Fruit fly (Drosophila melanogaster) whole organism, embryonic: Measurements from ENCODE around the gene CG5815.

Source experiments
- Ada2b ChIP-seq: fragments of 200-800 bp; sonication (Bioruptor generic); IDR thresholded peaks from 2 replicates; pipeline ENCODE4 v1.3.6; 2022; ENCODE audit warnings: missing biosample characterization, missing genetic modification characterization
- Antp ChIP-seq: fragments of 200-800 bp; sonication (Bioruptor generic); optimal IDR thresholded peaks from 3 replicates; lab custom pipeline; 2016; ENCODE audit warnings: missing biosample characterization, missing genetic modification characterization
- C15 ChIP-seq: fragments of 200-800 bp; sonication (Bioruptor generic); IDR thresholded peaks from 3 replicates; pipeline ENCODE4 v1.3.6; 2022; ENCODE audit warnings: missing biosample characterization, missing genetic modification characterization
- CG10462 ChIP-seq: fragments of 200-800 bp; sonication (Bioruptor generic); optimal IDR thresholded peaks from 2 replicates; lab custom pipeline; 2016; ENCODE audit warnings: missing biosample characterization, missing genetic modification characterization
- CG10959 ChIP-seq: fragments of 200-800 bp; sonication (Bioruptor generic); IDR thresholded peaks from 2 replicates; pipeline ENCODE4 v1.3.6; 2022; ENCODE audit warnings: missing biosample characterization, missing genetic modification characterization
- CG11093 ChIP-seq: fragments of 200-800 bp; sonication (Bioruptor generic); IDR thresholded peaks from 3 replicates; pipeline ENCODE4 v1.3.6; 2022; ENCODE audit warnings: missing biosample characterization, missing genetic modification characterization
- CG14667 ChIP-seq: fragments of 200-800 bp; sonication (Bioruptor generic); IDR thresholded peaks from 2 replicates; pipeline ENCODE4 v1.3.6; 2022; ENCODE audit warnings: missing biosample characterization, missing genetic modification characterization
- CG14965 ChIP-seq: fragments of 200-800 bp; sonication (Bioruptor generic); optimal IDR thresholded peaks from 2 replicates; lab custom pipeline; 2016; ENCODE audit warnings: missing biosample characterization, missing genetic modification characterization, borderline replicate concordance
- CG17361 ChIP-seq: fragments of 200-800 bp; sonication (Bioruptor generic); IDR thresholded peaks from 3 replicates; pipeline ENCODE4 v1.3.6; 2022; ENCODE audit warnings: missing biosample characterization, missing genetic modification characterization
- CG17802 ChIP-seq: fragments of 200-800 bp; sonication (Bioruptor generic); optimal IDR thresholded peaks from 2 replicates; lab custom pipeline; 2018; ENCODE audit warnings: missing biosample characterization, mild to moderate bottlenecking, missing genetic modification characterization, moderate library complexity
- CG17829 ChIP-seq: fragments of 200-800 bp; optimal IDR thresholded peaks from 2 replicates; lab custom pipeline; 2019; ENCODE audit warnings: missing biosample characterization, mild to moderate bottlenecking, missing genetic modification characterization, moderate library complexity
- CG18011 ChIP-seq: fragments of 200-800 bp; sonication (Bioruptor generic); optimal IDR thresholded peaks from 2 replicates; lab custom pipeline; 2017; ENCODE audit warnings: missing biosample characterization, missing genetic modification characterization, mild to moderate bottlenecking, moderate library complexity, missing genotype
- CG30403 ChIP-seq: fragments of 200-800 bp; sonication (Bioruptor generic); optimal IDR thresholded peaks from 3 replicates; lab custom pipeline; 2016; ENCODE audit warnings: missing biosample characterization, missing genetic modification characterization
- CG30431 ChIP-seq: fragments of 200-800 bp; sonication (Bioruptor generic); optimal IDR thresholded peaks from 2 replicates; lab custom pipeline; 2017; ENCODE audit warnings: missing biosample characterization, missing genetic modification characterization
- CG33213 ChIP-seq: fragments of 200-800 bp; sonication (Bioruptor generic); optimal IDR thresholded peaks from 3 replicates; lab custom pipeline; 2016; ENCODE audit warnings: missing biosample characterization, missing genetic modification characterization
- CG42726 ChIP-seq: fragments of 200-800 bp; sonication (Bioruptor generic); IDR thresholded peaks from 2 replicates; pipeline ENCODE4 v1.3.6; 2022; ENCODE audit warnings: missing biosample characterization, missing genetic modification characterization; ENCODE audit not compliant: partially characterized antibody
- CG4730 ChIP-seq: fragments of 200-800 bp; sonication (Bioruptor generic); IDR thresholded peaks from 2 replicates; pipeline ENCODE4 v1.3.6; 2022; ENCODE audit warnings: missing biosample characterization, missing genetic modification characterization
- CG7556 ChIP-seq: fragments of 200-800 bp; sonication (Bioruptor generic); optimal IDR thresholded peaks from 2 replicates; lab custom pipeline; 2017; ENCODE audit warnings: missing biosample characterization, mild to moderate bottlenecking, missing genetic modification characterization
- CG7745 ChIP-seq: fragments of 200-800 bp; sonication (Bioruptor generic); optimal IDR thresholded peaks from 2 replicates; lab custom pipeline; 2018; ENCODE audit warnings: missing biosample characterization, mild to moderate bottlenecking, missing genetic modification characterization, moderate library complexity
- CG9817 ChIP-seq: fragments of 200-800 bp; sonication (Bioruptor generic); optimal IDR thresholded peaks from 2 replicates; lab custom pipeline; 2018; ENCODE audit warnings: missing biosample characterization, mild to moderate bottlenecking, missing genetic modification characterization, moderate library complexity
- Camta ChIP-seq: fragments of 200-800 bp; sonication (Bioruptor generic); optimal IDR thresholded peaks from 2 replicates; lab custom pipeline; 2016; ENCODE audit warnings: missing biosample characterization, missing genetic modification characterization
- Drgx ChIP-seq: fragments of 200-800 bp; sonication (Bioruptor generic); IDR thresholded peaks from 2 replicates; pipeline ENCODE4 v1.3.6; 2022; ENCODE audit warnings: missing biosample characterization, missing genetic modification characterization
- Eip74EF ChIP-seq, 2 experiments: fragments of 200-800 bp in 1 of 2; fragments of >200 bp in 1 of 2; sonication (Bioruptor generic) in 1 of 2; optimal IDR thresholded peaks; 2 replicates each; lab custom pipeline; 2017 to 2019; ENCODE audit warnings: missing biosample characterization in 2 of 2, missing genetic modification characterization in 2 of 2, mild to moderate bottlenecking in 1 of 2, moderate library complexity in 1 of 2
- Gsc ChIP-seq: fragments of 200-800 bp; sonication (Bioruptor generic); IDR thresholded peaks from 2 replicates; pipeline ENCODE4 v1.3.6; 2022; ENCODE audit warnings: missing biosample characterization, missing genetic modification characterization
- Hr3 ChIP-seq: fragments of 200-800 bp; sonication (Bioruptor generic); optimal IDR thresholded peaks from 3 replicates; lab custom pipeline; 2016; ENCODE audit warnings: missing biosample characterization, missing genetic modification characterization
- Max ChIP-seq: fragments of 200-800 bp; sonication (Bioruptor generic); optimal IDR thresholded peaks from 2 replicates; lab custom pipeline; 2016; ENCODE audit warnings: missing biosample characterization, mild to moderate bottlenecking, missing genetic modification characterization
- Mrtf ChIP-seq: fragments of 200-800 bp; sonication (Bioruptor generic); IDR thresholded peaks from 3 replicates; pipeline ENCODE4 v1.3.6; 2022; ENCODE audit warnings: missing biosample characterization, missing genetic modification characterization
- NK7.1 ChIP-seq: fragments of 200-800 bp; sonication (Bioruptor generic); optimal IDR thresholded peaks from 3 replicates; lab custom pipeline; 2016; ENCODE audit warnings: missing biosample characterization, missing genetic modification characterization
- PHDP ChIP-seq: fragments of 200-800 bp; sonication (Bioruptor generic); optimal IDR thresholded peaks from 3 replicates; lab custom pipeline; 2018; ENCODE audit warnings: missing biosample characterization, mild to moderate bottlenecking, missing genetic modification characterization, moderate library complexity
- Six4 ChIP-seq: fragments of 200-800 bp; sonication (Bioruptor generic); optimal IDR thresholded peaks from 2 replicates; lab custom pipeline; 2016; ENCODE audit warnings: missing biosample characterization, missing genetic modification characterization
- Xbp1 ChIP-seq: fragments of 200-800 bp; sonication (Bioruptor generic); optimal IDR thresholded peaks from 3 replicates; lab custom pipeline; 2016; ENCODE audit warnings: missing biosample characterization, mild to moderate bottlenecking, missing genetic modification characterization
- abd-A ChIP-seq: fragments of 200-800 bp; sonication (Bioruptor generic); optimal IDR thresholded peaks from 3 replicates; lab custom pipeline; 2019; ENCODE audit warnings: missing biosample characterization, mild to moderate bottlenecking, missing genetic modification characterization, moderate library complexity
- bcd ChIP-seq: fragments of 200-800 bp; sonication (Bioruptor generic); optimal IDR thresholded peaks from 2 replicates; lab custom pipeline; 2017; ENCODE audit warnings: missing biosample characterization, mild to moderate bottlenecking, missing genetic modification characterization
- dati ChIP-seq: fragments of 200-800 bp; sonication (Bioruptor generic); IDR thresholded peaks from 2 replicates; pipeline ENCODE4 v1.3.6; 2022; ENCODE audit warnings: missing biosample characterization, missing genetic modification characterization
- disco-r ChIP-seq: fragments of 200-800 bp; sonication (Bioruptor generic); optimal IDR thresholded peaks from 2 replicates; lab custom pipeline; 2016; ENCODE audit warnings: missing biosample characterization, missing genetic modification characterization
- dm ChIP-seq: fragments of 200-800 bp; sonication (Bioruptor generic); optimal IDR thresholded peaks from 3 replicates; lab custom pipeline; 2016; ENCODE audit warnings: missing biosample characterization, missing genetic modification characterization
- exex ChIP-seq: fragments of 200-800 bp; sonication (Bioruptor generic); optimal IDR thresholded peaks from 4 replicates; lab custom pipeline; 2018; ENCODE audit warnings: missing biosample characterization, mild to moderate bottlenecking, missing genetic modification characterization, moderate library complexity
- eyg ChIP-seq: fragments of 200-800 bp; sonication (Bioruptor generic); optimal IDR thresholded peaks from 3 replicates; lab custom pipeline; 2016; ENCODE audit warnings: missing biosample characterization, missing genetic modification characterization
- fd3F ChIP-seq: fragments of 200-800 bp; sonication (Bioruptor generic); optimal IDR thresholded peaks from 2 replicates; lab custom pipeline; 2018; ENCODE audit warnings: missing biosample characterization, mild to moderate bottlenecking, missing genetic modification characterization, moderate library complexity
- gcm ChIP-seq: fragments of 200-800 bp; sonication (Bioruptor generic); optimal IDR thresholded peaks from 2 replicates; lab custom pipeline; 2019; ENCODE audit warnings: missing biosample characterization, mild to moderate bottlenecking, missing genetic modification characterization, moderate library complexity
- gcm2 ChIP-seq: fragments of 200-800 bp; sonication (Bioruptor generic); optimal IDR thresholded peaks from 2 replicates; lab custom pipeline; 2016; ENCODE audit warnings: missing biosample characterization, missing genetic modification characterization
- gro ChIP-seq: fragments of 200-800 bp; sonication (Bioruptor generic); optimal IDR thresholded peaks from 2 replicates; lab custom pipeline; 2016; ENCODE audit warnings: missing biosample characterization, missing genetic modification characterization
- lola ChIP-seq, 3 experiments: fragments of >200 bp in 2 of 3; fragments of 200-800 bp in 1 of 3; sonication (Bioruptor generic) in 1 of 3; optimal IDR thresholded peaks; 2 replicates each; lab custom pipeline; 2017 to 2019; ENCODE audit warnings: missing biosample characterization in 3 of 3, missing genetic modification characterization in 3 of 3, mild to moderate bottlenecking in 1 of 3, moderate library complexity in 1 of 3
- mld ChIP-seq: fragments of 200-800 bp; sonication (Bioruptor generic); IDR thresholded peaks from 3 replicates; pipeline ENCODE4 v1.3.6; 2022; ENCODE audit warnings: missing biosample characterization, missing genetic modification characterization; ENCODE audit not compliant: partially characterized antibody
- onecut ChIP-seq: fragments of 200-800 bp; sonication (Bioruptor generic); IDR thresholded peaks from 2 replicates; pipeline ENCODE4 v1.3.6; 2022; ENCODE audit warnings: missing biosample characterization, missing genetic modification characterization
- pum ChIP-seq: fragments of 200-800 bp; sonication (Bioruptor generic); optimal IDR thresholded peaks from 2 replicates; lab custom pipeline; 2016; ENCODE audit warnings: missing biosample characterization, missing genetic modification characterization
- sima ChIP-seq: fragments of 200-800 bp; sonication (Bioruptor generic); optimal IDR thresholded peaks from 2 replicates; lab custom pipeline; 2016; ENCODE audit warnings: missing biosample characterization, missing genetic modification characterization
- tx ChIP-seq: fragments of 200-800 bp; sonication (Bioruptor generic); optimal IDR thresholded peaks from 2 replicates; lab custom pipeline; 2016; ENCODE audit warnings: missing biosample characterization, missing genetic modification characterization
- vvl ChIP-seq: fragments of 200-800 bp; sonication (Bioruptor generic); IDR thresholded peaks from 2 replicates; pipeline ENCODE4 v1.3.6; 2022; ENCODE audit warnings: missing biosample characterization, missing genetic modification characterization

The CG5815 gene

dm6 chr3R:27150685-27151515 lies 38.5 kb downstream of the CG5815 start, which contains the start of gene CG6051 (continued):
- TF ChIP-seq CG4730 (GFP tag; lab: Robert Waterston, UW) (no peak), disco-r (no peak), mld (GFP tag; lab: Robert Waterston, UW) (no peak), CG33213 (GFP tag; lab: Kevin White, UChicago) (peak; percentile 66), tx (peak; percentile 34), dati (GFP tag; lab: Robert Waterston, UW) (no peak), Hr3 (peak; percentile 54), onecut (GFP tag; lab: Robert Waterston, UW) (peak; percentile 44; the same call in 1 of the 2 replicates), dm (peak; percentile 52), Antp (GFP tag; lab: Kevin White, UChicago) (peak; percentile 52), CG17802 (peak; percentile 91), exex (tag; lab: Kevin White, UChicago) (peak; percentile 22), CG30403 (GFP tag; lab: Kevin White, UChicago) (peak; percentile 58), Camta (no peak), C15 (GFP tag; lab: Robert Waterston, UW) (no peak), NK7.1 (GFP tag; lab: Kevin White, UChicago) (peak; percentile 25), Ada2b (no peak), pum (GFP tag; lab: Kevin White, UChicago) (peak; percentile 57), PHDP (tag; lab: Kevin White, UChicago) (peak; percentile 64), Mrtf (no peak), gro (GFP tag; lab: Kevin White, UChicago) (peak; percentile 66), Gsc (GFP tag; lab: Robert Waterston, UW) (no peak), CG7745 (tag; lab: Kevin White, UChicago) (no peak), gcm2 (no peak), CG9817 (tag; lab: Kevin White, UChicago) (peak; percentile 69), lola (GFP tag; optimal IDR thresholded peaks at IDR 0.05; lab: Kevin White, UChicago) (peak in 2 of 3 experiments; percentile 55 to 98), CG30431 (peak; percentile 31), Six4 (GFP tag; lab: Kevin White, UChicago) (peak; percentile 39), CG17829 (tag; lab: Kevin White, UChicago) (peak; percentile 61), CG11093 (GFP tag; lab: Robert Waterston, UW) (peak; percentile 21; the same call in 1 of the 3 replicates), Max (GFP tag; lab: Kevin White, UChicago) (peak; percentile 45), CG10959 (GFP tag; lab: Robert Waterston, UW) (no peak), CG18011 (GFP tag; lab: Kevin White, UChicago) (no peak), CG42726 (no peak), CG17361 (GFP tag; lab: Robert Waterston, UW) (no peak), CG7556 (GFP tag; lab: Kevin White, UChicago) (peak; percentile 33), vvl (GFP tag; lab: Robert Waterston, UW) (no peak), bcd (GFP tag; lab: Kevin White, UChicago) (peak; percentile 61), CG14667 (GFP tag; lab: Robert Waterston, UW) (no peak), Xbp1 (peak; percentile 69), Drgx (GFP tag; lab: Robert Waterston, UW) (no peak), CG14965 (GFP tag; lab: Kevin White, UChicago) (no peak), CG10462 (GFP tag; lab: Kevin White, UChicago) (no peak), eyg (GFP tag; lab: Kevin White, UChicago) (no peak), sima (GFP tag; lab: Kevin White, UChicago) (no peak), Eip74EF (GFP tag; optimal IDR thresholded peaks at IDR 0.05; lab: Kevin White, UChicago) (peak in 1 of 2 experiments; percentile 85), abd-A (tag; lab: Kevin White, UChicago) (no peak), gcm (GFP tag; lab: Kevin White, UChicago) (peak; percentile 39), fd3F (GFP tag; lab: Kevin White, UChicago) (peak; percentile 49)
